Fruit fly (Drosophila melanogaster) S2 (cell line): ENCODE results near the gene CG7974.

Experiments
- CG8478 ChIP-seq: fragments of >200 bp; optimal IDR thresholded peaks from 2 replicates; lab custom pipeline; 2018
- CTCF ChIP-seq, 2 experiments: fragments of >200 bp; optimal IDR thresholded peaks; 2 replicates each; lab custom pipeline; 2018

- TF ChIP-seq CG8478 (lab: Kevin White, UChicago) (no peak), CTCF (optimal IDR thresholded peaks at IDR 0.05; lab: Kevin White, UChicago) (no peak)
Measured at dm6 chr3L:1692859-1693258, 27.9 kb downstream of the CG7974 start.
